Fruit fly (Drosophila melanogaster): ENCODE data around the gene CG42814.

dm6 chr3R:27222013-27222673 lies 7.1 kb downstream of the CG42814 start:
- no peak for TF ChIP-seq D1 (tag; optimal IDR thresholded peaks at IDR 0.05)
- no peak for TF ChIP-seq Pif1B (GFP tag; optimal IDR thresholded peaks at IDR 0.05)
- no peak for TF ChIP-seq CG12605 (GFP tag; IDR thresholded peaks at IDR 0.05)
- TF ChIP-seq Ets98B (GFP tag; IDR thresholded peaks at IDR 0.05) = no peak
- TF ChIP-seq fd96Ca (GFP tag; IDR thresholded peaks at IDR 0.05) = no peak
- TF ChIP-seq CG4496 (GFP tag; IDR thresholded peaks at IDR 0.05) = no peak
- peak; percentile 20 for TF ChIP-seq Snoo (tag; optimal IDR thresholded peaks at IDR 0.05)
- peak; percentile 48 for TF ChIP-seq CG34367 (tag; optimal IDR thresholded peaks at IDR 0.05)
- TF ChIP-seq CG9948 (tag; optimal IDR thresholded peaks at IDR 0.05) = peak; percentile 37
- no peak for TF ChIP-seq CG14655 (GFP tag; optimal IDR thresholded peaks at IDR 0.05)
- no peak for TF ChIP-seq rn (GFP tag; IDR thresholded peaks at IDR 0.05)
- TF ChIP-seq Pif1A (GFP tag; optimal IDR thresholded peaks at IDR 0.05) = peak; percentile 39
- TF ChIP-seq CG13204 (GFP tag; optimal IDR thresholded peaks at IDR 0.05) = no peak
- peak; percentile 28 for TF ChIP-seq gl (tag; optimal IDR thresholded peaks at IDR 0.05)

Data from whole organism, pupa.